Fruit fly (Drosophila melanogaster) whole organism, prepupa: ENCODE measurements around the gene wg.
A peak's percentile ranks its signal among the peaks of the same experiment; 100 is the strongest.

Experiments used
- Blimp-1 ChIP-seq: fragments of 200-800 bp; sonication (Bioruptor generic); optimal IDR thresholded peaks from 3 replicates; lab custom pipeline; 2017; ENCODE audit warnings: missing biosample characterization, missing genetic modification characterization, mild to moderate bottlenecking, moderate library complexity, missing genetic modification reagents
- CG10631 ChIP-seq: fragments of 200-800 bp; sonication (Bioruptor generic); optimal IDR thresholded peaks from 2 replicates; lab custom pipeline; 2016; ENCODE audit warnings: missing biosample characterization, missing genetic modification characterization
- CG10669 ChIP-seq: fragments of 200-800 bp; sonication (Bioruptor generic); optimal IDR thresholded peaks from 3 replicates; lab custom pipeline; 2018; ENCODE audit warnings: missing biosample characterization, mild to moderate bottlenecking, missing genetic modification characterization, moderate library complexity
- CG11294 ChIP-seq: fragments of 200-800 bp; sonication (Bioruptor generic); IDR thresholded peaks from 2 replicates; pipeline ENCODE4 v1.3.6; 2022; ENCODE audit warnings: missing biosample characterization, missing genetic modification characterization
- CG11902 ChIP-seq: fragments of 200-800 bp; sonication (Bioruptor generic); optimal IDR thresholded peaks from 3 replicates; lab custom pipeline; 2016; ENCODE audit warnings: missing biosample characterization, missing genetic modification characterization
- CG15336 ChIP-seq: fragments of 200-800 bp; sonication (Bioruptor generic); IDR thresholded peaks from 2 replicates; pipeline ENCODE4 v1.3.6; 2022; ENCODE audit warnings: missing biosample characterization, missing genetic modification characterization
- CG1621 ChIP-seq: fragments of 200-800 bp; sonication (Bioruptor generic); optimal IDR thresholded peaks from 3 replicates; lab custom pipeline; 2018; ENCODE audit warnings: missing biosample characterization, mild to moderate bottlenecking, missing genetic modification characterization
- CG31627 ChIP-seq: fragments of 200-800 bp; sonication (Bioruptor generic); optimal IDR thresholded peaks from 3 replicates; lab custom pipeline; 2016; ENCODE audit warnings: missing biosample characterization, missing genetic modification characterization
- CG32006 ChIP-seq: fragments of 200-800 bp; sonication (Bioruptor generic); optimal IDR thresholded peaks from 3 replicates; lab custom pipeline; 2017; ENCODE audit warnings: missing biosample characterization, mild to moderate bottlenecking, missing genetic modification characterization
- CG34406 ChIP-seq: fragments of 200-800 bp; sonication (Bioruptor generic); optimal IDR thresholded peaks from 3 replicates; lab custom pipeline; 2016; ENCODE audit warnings: missing biosample characterization, missing genetic modification characterization
- CG3919 ChIP-seq: fragments of 200-800 bp; sonication (Bioruptor generic); optimal IDR thresholded peaks from 3 replicates; lab custom pipeline; 2016; ENCODE audit warnings: missing biosample characterization, missing genetic modification characterization
- CG4318 ChIP-seq: fragments of 200-800 bp; sonication (Bioruptor generic); optimal IDR thresholded peaks from 3 replicates; lab custom pipeline; 2017; ENCODE audit warnings: missing biosample characterization, mild to moderate bottlenecking, missing genetic modification characterization
- CG6163 ChIP-seq: fragments of 200-800 bp; sonication (Bioruptor generic); IDR thresholded peaks from 3 replicates; pipeline ENCODE4 v1.3.6; 2022; ENCODE audit warnings: missing biosample characterization, missing genetic modification characterization
- CG6792 ChIP-seq: fragments of 200-800 bp; sonication (Bioruptor generic); optimal IDR thresholded peaks from 3 replicates; lab custom pipeline; 2016; ENCODE audit warnings: missing biosample characterization, missing genetic modification characterization
- CG6854 ChIP-seq: fragments of 200-800 bp; sonication (Bioruptor generic); optimal IDR thresholded peaks from 2 replicates; lab custom pipeline; 2017; ENCODE audit warnings: missing biosample characterization, mild to moderate bottlenecking, missing genetic modification characterization
- Eip75B ChIP-seq: fragments of 200-800 bp; sonication (Bioruptor generic); optimal IDR thresholded peaks from 3 replicates; lab custom pipeline; 2016; ENCODE audit warnings: missing biosample characterization, missing genetic modification characterization
- Eip78C ChIP-seq: fragments of 200-800 bp; sonication (Bioruptor generic); peaks from one replicate; lab custom pipeline; 2016; ENCODE audit warnings: missing biosample characterization, missing genetic modification characterization
- Eip93F ChIP-seq: fragments of 200-800 bp; sonication (Bioruptor generic); optimal IDR thresholded peaks from 2 replicates; lab custom pipeline; 2016; ENCODE audit warnings: missing biosample characterization, mild to moderate bottlenecking, missing genetic modification characterization
- Ets96B ChIP-seq: fragments of 200-800 bp; optimal IDR thresholded peaks from 2 replicates; lab custom pipeline; 2019; ENCODE audit warnings: missing biosample characterization, mild to moderate bottlenecking, missing genetic modification characterization, moderate library complexity
- Gug ChIP-seq: fragments of 200-800 bp; sonication (Bioruptor generic); IDR thresholded peaks from 2 replicates; pipeline ENCODE4 v1.3.6; 2022; ENCODE audit warnings: missing biosample characterization, missing genetic modification characterization
- Hr39 ChIP-seq: fragments of 200-800 bp; sonication (Bioruptor generic); optimal IDR thresholded peaks from 2 replicates; lab custom pipeline; 2016; ENCODE audit warnings: missing biosample characterization, missing genetic modification characterization
- Hr4 ChIP-seq: fragments of 200-800 bp; sonication (Bioruptor generic); optimal IDR thresholded peaks from 3 replicates; lab custom pipeline; 2016; ENCODE audit warnings: missing biosample characterization, missing genetic modification characterization
- Lpt ChIP-seq: fragments of 200-800 bp; sonication (Bioruptor generic); optimal IDR thresholded peaks from 3 replicates; lab custom pipeline; 2016; ENCODE audit warnings: missing biosample characterization, missing genetic modification characterization
- Met ChIP-seq: fragments of 200-800 bp; sonication (Bioruptor generic); optimal IDR thresholded peaks from 3 replicates; lab custom pipeline; 2016; ENCODE audit warnings: missing biosample characterization, missing genetic modification characterization
- OdsH ChIP-seq: fragments of 200-800 bp; sonication (Bioruptor generic); optimal IDR thresholded peaks from 3 replicates; lab custom pipeline; 2016; ENCODE audit warnings: missing biosample characterization, missing genetic modification characterization
- Smox ChIP-seq: fragments of 200-800 bp; sonication (Bioruptor generic); optimal IDR thresholded peaks from 3 replicates; lab custom pipeline; 2016; ENCODE audit warnings: missing biosample characterization, missing genetic modification characterization
- Sox102F ChIP-seq: fragments of 200-800 bp; sonication (Bioruptor generic); optimal IDR thresholded peaks from 2 replicates; lab custom pipeline; 2016; ENCODE audit warnings: missing biosample characterization, mild to moderate bottlenecking, missing genetic modification characterization
- Sox14 ChIP-seq: fragments of 200-800 bp; sonication (Bioruptor generic); optimal IDR thresholded peaks from 3 replicates; lab custom pipeline; 2016; ENCODE audit warnings: missing biosample characterization, missing genetic modification characterization
- Sox15 ChIP-seq: fragments of 200-800 bp; sonication (Bioruptor generic); optimal IDR thresholded peaks from 3 replicates; lab custom pipeline; 2016; ENCODE audit warnings: missing biosample characterization, missing genetic modification characterization
- achi ChIP-seq: fragments of 200-800 bp; sonication (Bioruptor generic); optimal IDR thresholded peaks from 3 replicates; lab custom pipeline; 2016; ENCODE audit warnings: missing biosample characterization, missing genetic modification characterization
- acj6 ChIP-seq: fragments of 200-800 bp; sonication (Bioruptor generic); optimal IDR thresholded peaks from 3 replicates; lab custom pipeline; 2016; ENCODE audit warnings: missing biosample characterization, missing genetic modification characterization
- cyc ChIP-seq: fragments of 200-800 bp; sonication (Bioruptor generic); optimal IDR thresholded peaks from 3 replicates; lab custom pipeline; 2016; ENCODE audit warnings: missing biosample characterization, missing genetic modification characterization
- dac ChIP-seq: fragments of 200-800 bp; sonication (Bioruptor generic); optimal IDR thresholded peaks from 2 replicates; lab custom pipeline; 2017; ENCODE audit warnings: missing biosample characterization, mild to moderate bottlenecking, missing genetic modification characterization
- dsx ChIP-seq: fragments of 200-800 bp; optimal IDR thresholded peaks from 3 replicates; lab custom pipeline; 2019; ENCODE audit warnings: missing biosample characterization, mild to moderate bottlenecking, missing genetic modification characterization, moderate library complexity; ENCODE audit not compliant: poor library complexity, severe bottlenecking
- eg ChIP-seq: fragments of 200-800 bp; sonication (Bioruptor generic); IDR thresholded peaks from 3 replicates; pipeline ENCODE4 v1.3.6; 2022; ENCODE audit warnings: missing biosample characterization, missing genetic modification characterization
- esn ChIP-seq: fragments of 200-800 bp; sonication (Bioruptor generic); optimal IDR thresholded peaks from 2 replicates; lab custom pipeline; 2016; ENCODE audit warnings: missing biosample characterization, mild to moderate bottlenecking, missing genetic modification characterization, moderate library complexity
- fd59A ChIP-seq: fragments of 200-800 bp; sonication (Bioruptor generic); optimal IDR thresholded peaks from 2 replicates; lab custom pipeline; 2017; ENCODE audit warnings: missing biosample characterization, mild to moderate bottlenecking, missing genetic modification characterization, missing genetic modification reagents
- fkh ChIP-seq: fragments of 200-800 bp; sonication (Bioruptor generic); optimal IDR thresholded peaks from 3 replicates; lab custom pipeline; 2017; ENCODE audit warnings: missing biosample characterization, mild to moderate bottlenecking, missing genetic modification characterization, moderate library complexity
- lz ChIP-seq: fragments of 200-800 bp; sonication (Bioruptor generic); optimal IDR thresholded peaks from 3 replicates; lab custom pipeline; 2016; ENCODE audit warnings: missing biosample characterization, missing genetic modification characterization
- net ChIP-seq: fragments of 200-800 bp; sonication (Bioruptor generic); optimal IDR thresholded peaks from 3 replicates; lab custom pipeline; 2016; ENCODE audit warnings: missing biosample characterization, missing genetic modification characterization
- salr ChIP-seq, 2 experiments: fragments of 200-800 bp; sonication (Bioruptor generic); optimal IDR thresholded peaks; 3 replicates each; lab custom pipeline; 2016 to 2018; ENCODE audit warnings: missing biosample characterization in 2 of 2, missing genetic modification characterization in 2 of 2, mild to moderate bottlenecking in 1 of 2
- spab ChIP-seq: fragments of 200-800 bp; sonication (Bioruptor generic); optimal IDR thresholded peaks from 2 replicates; lab custom pipeline; 2017; ENCODE audit warnings: missing biosample characterization, mild to moderate bottlenecking, missing genetic modification characterization, missing genetic modification reagents
- ss ChIP-seq, 2 experiments: fragments of 200-800 bp; sonication (Bioruptor generic); optimal IDR thresholded peaks; 2 replicates in 1 of 2; 3 replicates in 1 of 2; lab custom pipeline; 2017 to 2018; ENCODE audit warnings: mild to moderate bottlenecking in 2 of 2, missing biosample characterization in 2 of 2, missing genetic modification characterization in 2 of 2, moderate library complexity in 1 of 2
- svp ChIP-seq: fragments of 200-800 bp; sonication (Bioruptor generic); peaks from one replicate; lab custom pipeline; 2016; ENCODE audit warnings: missing biosample characterization, missing genetic modification characterization
- topi ChIP-seq: fragments of 200-800 bp; sonication (Bioruptor generic); optimal IDR thresholded peaks from 3 replicates; lab custom pipeline; 2016; ENCODE audit warnings: missing biosample characterization, missing genetic modification characterization
- vri ChIP-seq: fragments of 200-800 bp; sonication (Bioruptor generic); optimal IDR thresholded peaks from 3 replicates; lab custom pipeline; 2016; ENCODE audit warnings: missing biosample characterization, mild to moderate bottlenecking, missing genetic modification characterization

The wg gene

dm6 chr2L:7313233-7313858 lies 6.4 kb downstream of the wg start (continued):
- peak; percentile 93 for TF ChIP-seq CG6163 (GFP tag; lab: Robert Waterston, UW)
- TF ChIP-seq Hr39 (GFP tag; lab: Kevin White, UChicago), result no peak
- peak; percentile 46 for TF ChIP-seq CG6792 (GFP tag; lab: Kevin White, UChicago)
- TF ChIP-seq fkh (GFP tag; lab: Kevin White, UChicago), result no peak
- TF ChIP-seq CG1621 (tag; lab: Kevin White, UChicago), result peak; percentile 85
- peak; percentile 14 for TF ChIP-seq esn (GFP tag; lab: Kevin White, UChicago)
- TF ChIP-seq CG4318 (GFP tag; lab: Kevin White, UChicago), result peak; percentile 73
- TF ChIP-seq achi (GFP tag; lab: Kevin White, UChicago), result peak; percentile 81
- TF ChIP-seq lz, result no peak
- no peak for TF ChIP-seq CG6854 (GFP tag; lab: Kevin White, UChicago)
- no peak for TF ChIP-seq cyc (GFP tag; lab: Kevin White, UChicago)
- TF ChIP-seq Eip93F (GFP tag; lab: Kevin White, UChicago), result no peak

- TF ChIP-seq Eip78C (GFP tag; lab: Kevin White, UChicago) (peak; percentile 36), net (no peak), Sox14 (GFP tag; lab: Kevin White, UChicago) (no peak), Lpt (GFP tag; lab: Kevin White, UChicago) (no peak), CG10631 (GFP tag; lab: Kevin White, UChicago) (no peak), cyc (GFP tag; lab: Kevin White, UChicago) (no peak), dsx (GFP tag; lab: Kevin White, UChicago) (no peak)
Measured at dm6 chr2L:7315523-7315922, 8.6 kb downstream of the wg start.

dm6 chr2L:7319335-7319734 lies 12.4 kb downstream of the wg start:
- peak; percentile 3 for TF ChIP-seq CG10669 (GFP tag; lab: Kevin White, UChicago)
- peak; percentile 61 for TF ChIP-seq CG3919 (GFP tag; lab: Kevin White, UChicago)
- no peak for TF ChIP-seq Lpt (GFP tag; lab: Kevin White, UChicago)
- TF ChIP-seq Eip75B (GFP tag; lab: Kevin White, UChicago), result no peak
- TF ChIP-seq Met, result peak; percentile 37
- TF ChIP-seq cyc (GFP tag; lab: Kevin White, UChicago), result peak; percentile 39
- peak; percentile 44; the same call in 1 of the 3 replicates for TF ChIP-seq CG6163 (GFP tag; lab: Robert Waterston, UW)
- peak; percentile 0 for TF ChIP-seq fd59A (GFP tag; lab: Kevin White, UChicago)
- TF ChIP-seq CG32006 (GFP tag; lab: Kevin White, UChicago), result no peak
- peak; percentile 80 for TF ChIP-seq Eip78C (GFP tag; lab: Kevin White, UChicago)
- no peak for TF ChIP-seq dac (GFP tag; lab: Kevin White, UChicago)
- TF ChIP-seq CG15336 (GFP tag; lab: Robert Waterston, UW), result no peak
- TF ChIP-seq lz, result no peak
- peak; percentile 24 for TF ChIP-seq topi (GFP tag; lab: Kevin White, UChicago)
- TF ChIP-seq CG11902 (GFP tag; lab: Kevin White, UChicago), result peak; percentile 13
- TF ChIP-seq Gug (GFP tag; lab: Robert Waterston, UW), result no peak
- TF ChIP-seq net, result no peak
- no peak for TF ChIP-seq ss (GFP tag; optimal IDR thresholded peaks at IDR 0.05; lab: Kevin White, UChicago)
- peak; percentile 20 for TF ChIP-seq esn (GFP tag; lab: Kevin White, UChicago)
- peak; percentile 41 for TF ChIP-seq acj6 (GFP tag; lab: Kevin White, UChicago)
- TF ChIP-seq Sox15, result no peak
- no peak for TF ChIP-seq Sox102F (GFP tag; lab: Kevin White, UChicago)
- TF ChIP-seq CG34406, result peak; percentile 24
- peak; percentile 20 for TF ChIP-seq CG6792 (GFP tag; lab: Kevin White, UChicago)
- no peak for TF ChIP-seq vri (GFP tag; lab: Kevin White, UChicago)
- peak; percentile 25 for TF ChIP-seq CG31627 (GFP tag; lab: Kevin White, UChicago)
- TF ChIP-seq Blimp-1, result no peak
- TF ChIP-seq CG11294 (GFP tag; lab: Robert Waterston, UW), result no peak
- TF ChIP-seq Hr4, result no peak
- TF ChIP-seq OdsH (GFP tag; lab: Kevin White, UChicago), result peak; percentile 46
- no peak for TF ChIP-seq svp (GFP tag; lab: Kevin White, UChicago)
- TF ChIP-seq Ets96B (tag; lab: Kevin White, UChicago), result no peak
- no peak for TF ChIP-seq salr (GFP tag; optimal IDR thresholded peaks at IDR 0.05; lab: Kevin White, UChicago)
- TF ChIP-seq eg, result no peak
- no peak for TF ChIP-seq spab (GFP tag; lab: Kevin White, UChicago)
- TF ChIP-seq Smox, result no peak
- TF ChIP-seq Hr39 (GFP tag; lab: Kevin White, UChicago), result peak; percentile 52
